Worm (Caenorhabditis elegans): ENCODE data around the gene nspc-7.

The nspc-7 gene

DNA sequence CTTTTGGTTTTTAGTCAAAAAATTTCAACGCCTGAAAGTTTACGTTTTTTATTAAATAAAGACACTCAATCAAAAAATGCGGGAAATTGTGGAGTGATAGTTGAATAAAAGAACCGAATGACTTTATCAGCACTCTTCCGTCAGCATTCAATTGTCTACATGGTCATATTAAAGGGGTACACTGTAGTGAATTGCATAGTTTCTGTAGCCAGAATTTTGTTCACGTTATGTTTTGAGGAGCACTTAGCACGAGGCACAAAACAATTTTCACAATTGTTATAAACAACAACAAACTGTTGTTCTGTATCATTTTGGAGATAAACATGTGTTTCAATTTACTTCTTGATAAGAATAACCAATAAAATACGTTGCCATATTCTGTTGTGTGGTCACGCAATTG lies 7.4 kb downstream of the nspc-7 start, which contains the start of gene D2021.4:
TSS of gene D2021.4 (minus strand) at position 48 of the 400 bp plus-strand sequence.
- TF ChIP-seq nhr-21 (tag; optimal IDR thresholded peaks at IDR 0.05) = no peak
- no peak for TF ChIP-seq nhr-6 (tag; optimal IDR thresholded peaks at IDR 0.05)
- TF ChIP-seq R02D3.7 (tag; optimal IDR thresholded peaks at IDR 0.05) = no peak
- TF ChIP-seq nhr-12 (tag; optimal IDR thresholded peaks at IDR 0.05) = no peak
- peak; percentile 24 for TF ChIP-seq sma-9 (GFP tag; optimal IDR thresholded peaks at IDR 0.05)
- no peak for TF ChIP-seq sma-9 (tag; optimal IDR thresholded peaks at IDR 0.05)
- peak; percentile 34 for TF ChIP-seq fos-1 (tag; optimal IDR thresholded peaks at IDR 0.05)
- no peak for TF ChIP-seq lin-13 (GFP tag; optimal IDR thresholded peaks at IDR 0.05)
- peak; percentile 52 for TF ChIP-seq crh-2 (tag; optimal IDR thresholded peaks at IDR 0.05)
- no peak for TF ChIP-seq elt-1 (tag; optimal IDR thresholded peaks at IDR 0.05)
- TF ChIP-seq F13H6.1 (tag; optimal IDR thresholded peaks at IDR 0.05) = peak; percentile 46

DNA sequence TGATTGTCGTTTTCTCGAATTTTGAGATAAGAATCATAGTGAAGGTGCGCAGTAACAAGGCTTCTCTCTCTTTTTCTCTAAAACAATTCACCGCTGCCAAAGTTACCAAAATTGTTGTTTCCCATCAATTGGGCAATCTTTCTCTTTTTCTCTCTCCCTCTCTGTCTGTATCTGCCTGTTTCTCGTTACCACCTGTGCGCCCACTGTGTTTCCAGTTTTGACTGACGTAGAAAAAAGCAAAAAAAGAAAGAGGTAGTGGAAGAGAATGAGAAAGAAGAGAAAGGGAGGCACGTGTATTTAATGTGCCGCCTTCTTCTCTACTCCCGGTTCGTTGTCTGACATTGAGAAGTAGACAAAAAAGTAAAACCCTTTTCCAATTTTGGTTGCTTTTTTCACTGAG lies 8.4 kb downstream of the nspc-7 start:
- TF ChIP-seq nhr-10 (tag; optimal IDR thresholded peaks at IDR 0.05) (no peak), nhr-77 (tag; optimal IDR thresholded peaks at IDR 0.05) (no peak), R02D3.7 (tag; optimal IDR thresholded peaks at IDR 0.05) (no peak), lsy-2 (tag; optimal IDR thresholded peaks at IDR 0.05) (peak in 1 of 2 experiments; percentile 40), blmp-1 (tag; optimal IDR thresholded peaks at IDR 0.05; ENCODE audit: insufficient read depth) (peak; percentile 94), ama-1 (optimal IDR thresholded peaks at IDR 0.05) (no peak), nhr-25 (tag; optimal IDR thresholded peaks at IDR 0.05) (peak; percentile 95), ceh-16 (tag; optimal IDR thresholded peaks at IDR 0.05) (peak; percentile 77), lin-39 (tag; optimal IDR thresholded peaks at IDR 0.05) (no peak), ZK546.5 (tag; optimal IDR thresholded peaks at IDR 0.05) (no peak), snpc-4 (tag; optimal IDR thresholded peaks at IDR 0.05) (no peak), nhr-23 (tag; optimal IDR thresholded peaks at IDR 0.05) (no peak), ztf-4 (tag; optimal IDR thresholded peaks at IDR 0.05) (no peak), unc-62 (GFP tag; optimal IDR thresholded peaks at IDR 0.05) (no peak), C34F6.9 (tag; optimal IDR thresholded peaks at IDR 0.05) (peak; percentile 68), skn-1 (tag; optimal IDR thresholded peaks at IDR 0.05) (no peak), unc-39 (tag; optimal IDR thresholded peaks at IDR 0.05) (no peak), nhr-6 (tag; optimal IDR thresholded peaks at IDR 0.05) (peak; percentile 73), sma-3 (GFP tag; optimal IDR thresholded peaks at IDR 0.05) (peak; percentile 70), ztf-1 (GFP tag; conservative IDR thresholded peaks at IDR 0.05) (no peak), mbf-1 (tag; optimal IDR thresholded peaks at IDR 0.05) (no peak), lin-13 (GFP tag; optimal IDR thresholded peaks at IDR 0.05) (peak; percentile 41), nhr-129 (tag; optimal IDR thresholded peaks at IDR 0.05) (peak; percentile 72), nhr-21 (tag; optimal IDR thresholded peaks at IDR 0.05) (peak; percentile 66), fos-1 (tag; optimal IDR thresholded peaks at IDR 0.05) (peak; percentile 66), elt-3 (tag; optimal IDR thresholded peaks at IDR 0.05) (no peak), ztf-11 (tag; optimal IDR thresholded peaks at IDR 0.05) (no peak), sma-9 (GFP tag; optimal IDR thresholded peaks at IDR 0.05) (peak; percentile 82), sma-9 (tag; optimal IDR thresholded peaks at IDR 0.05) (no peak), elt-1 (tag; optimal IDR thresholded peaks at IDR 0.05) (no peak), ceh-82 (tag; optimal IDR thresholded peaks at IDR 0.05) (no peak), F13H6.1 (tag; optimal IDR thresholded peaks at IDR 0.05) (peak; percentile 64), unc-55 (GFP tag; optimal IDR thresholded peaks at IDR 0.05) (no peak), egl-27 (tag; optimal IDR thresholded peaks at IDR 0.05) (peak; percentile 40), alr-1 (tag; optimal IDR thresholded peaks at IDR 0.05) (no peak), crh-2 (tag; optimal IDR thresholded peaks at IDR 0.05) (peak; percentile 80), gmeb-1 (tag; optimal IDR thresholded peaks at IDR 0.05) (peak; percentile 47), mdl-1 (tag; optimal IDR thresholded peaks at IDR 0.05) (peak; percentile 49 to 88), nhr-237 (tag; optimal IDR thresholded peaks at IDR 0.05) (no peak), nhr-12 (tag; optimal IDR thresholded peaks at IDR 0.05) (no peak), peb-1 (tag; optimal IDR thresholded peaks at IDR 0.05) (no peak), sem-4 (tag; optimal IDR thresholded peaks at IDR 0.05) (peak; percentile 41)
